Fruit fly (Drosophila melanogaster) whole organism, prepupa: ENCODE data around the gene mRpS11.

Source experiments
- Blimp-1 ChIP-seq: fragments of 200-800 bp; sonication (Bioruptor generic); optimal IDR thresholded peaks from 3 replicates; lab custom pipeline; 2017; ENCODE audit warnings: missing biosample characterization, missing genetic modification characterization, mild to moderate bottlenecking, moderate library complexity, missing genetic modification reagents
- CG10669 ChIP-seq: fragments of 200-800 bp; sonication (Bioruptor generic); optimal IDR thresholded peaks from 3 replicates; lab custom pipeline; 2018; ENCODE audit warnings: missing biosample characterization, mild to moderate bottlenecking, missing genetic modification characterization, moderate library complexity
- CG11294 ChIP-seq: fragments of 200-800 bp; sonication (Bioruptor generic); IDR thresholded peaks from 2 replicates; pipeline ENCODE4 v1.3.6; 2022; ENCODE audit warnings: missing biosample characterization, missing genetic modification characterization
- CG11762 ChIP-seq: fragments of 200-800 bp; sonication (Bioruptor generic); optimal IDR thresholded peaks from 3 replicates; lab custom pipeline; 2016; ENCODE audit warnings: missing biosample characterization, missing genetic modification characterization; ENCODE audit not compliant: insufficient read depth
- CG11902 ChIP-seq: fragments of 200-800 bp; sonication (Bioruptor generic); optimal IDR thresholded peaks from 3 replicates; lab custom pipeline; 2016; ENCODE audit warnings: missing biosample characterization, missing genetic modification characterization
- CG15336 ChIP-seq: fragments of 200-800 bp; sonication (Bioruptor generic); IDR thresholded peaks from 2 replicates; pipeline ENCODE4 v1.3.6; 2022; ENCODE audit warnings: missing biosample characterization, missing genetic modification characterization
- CG1621 ChIP-seq: fragments of 200-800 bp; sonication (Bioruptor generic); optimal IDR thresholded peaks from 3 replicates; lab custom pipeline; 2018; ENCODE audit warnings: missing biosample characterization, mild to moderate bottlenecking, missing genetic modification characterization
- CG3032 ChIP-seq: fragments of 200-800 bp; optimal IDR thresholded peaks from 2 replicates; lab custom pipeline; 2019; ENCODE audit warnings: missing biosample characterization, mild to moderate bottlenecking, missing genetic modification characterization, moderate library complexity
- CG31627 ChIP-seq: fragments of 200-800 bp; sonication (Bioruptor generic); optimal IDR thresholded peaks from 3 replicates; lab custom pipeline; 2016; ENCODE audit warnings: missing biosample characterization, missing genetic modification characterization
- CG32006 ChIP-seq: fragments of 200-800 bp; sonication (Bioruptor generic); optimal IDR thresholded peaks from 3 replicates; lab custom pipeline; 2017; ENCODE audit warnings: missing biosample characterization, mild to moderate bottlenecking, missing genetic modification characterization
- CG34406 ChIP-seq: fragments of 200-800 bp; sonication (Bioruptor generic); optimal IDR thresholded peaks from 3 replicates; lab custom pipeline; 2016; ENCODE audit warnings: missing biosample characterization, missing genetic modification characterization
- CG3919 ChIP-seq: fragments of 200-800 bp; sonication (Bioruptor generic); optimal IDR thresholded peaks from 3 replicates; lab custom pipeline; 2016; ENCODE audit warnings: missing biosample characterization, missing genetic modification characterization
- CG4318 ChIP-seq: fragments of 200-800 bp; sonication (Bioruptor generic); optimal IDR thresholded peaks from 3 replicates; lab custom pipeline; 2017; ENCODE audit warnings: missing biosample characterization, mild to moderate bottlenecking, missing genetic modification characterization
- CG6163 ChIP-seq: fragments of 200-800 bp; sonication (Bioruptor generic); IDR thresholded peaks from 3 replicates; pipeline ENCODE4 v1.3.6; 2022; ENCODE audit warnings: missing biosample characterization, missing genetic modification characterization
- CG6276 ChIP-seq: fragments of 200-800 bp; sonication (Bioruptor generic); optimal IDR thresholded peaks from 2 replicates; lab custom pipeline; 2017; ENCODE audit warnings: missing biosample characterization, mild to moderate bottlenecking, missing genetic modification characterization
- CG6792 ChIP-seq: fragments of 200-800 bp; sonication (Bioruptor generic); optimal IDR thresholded peaks from 3 replicates; lab custom pipeline; 2016; ENCODE audit warnings: missing biosample characterization, missing genetic modification characterization
- CG8319 ChIP-seq: fragments of 200-800 bp; sonication (Bioruptor generic); optimal IDR thresholded peaks from 3 replicates; lab custom pipeline; 2016; ENCODE audit warnings: missing biosample characterization, missing genetic modification characterization
- CG8632 ChIP-seq: fragments of 200-800 bp; sonication (Bioruptor generic); optimal IDR thresholded peaks from 3 replicates; lab custom pipeline; 2016; ENCODE audit warnings: missing biosample characterization, missing genetic modification characterization
- CG9139 ChIP-seq: fragments of 200-800 bp; sonication (Bioruptor generic); optimal IDR thresholded peaks from 3 replicates; lab custom pipeline; 2017; ENCODE audit warnings: missing biosample characterization, mild to moderate bottlenecking, missing genetic modification characterization
- Eip75B ChIP-seq: fragments of 200-800 bp; sonication (Bioruptor generic); optimal IDR thresholded peaks from 3 replicates; lab custom pipeline; 2016; ENCODE audit warnings: missing biosample characterization, missing genetic modification characterization
- Eip78C ChIP-seq: fragments of 200-800 bp; sonication (Bioruptor generic); peaks from one replicate; lab custom pipeline; 2016; ENCODE audit warnings: missing biosample characterization, missing genetic modification characterization
- Ets21C ChIP-seq: fragments of 200-800 bp; sonication (Bioruptor generic); optimal IDR thresholded peaks from 3 replicates; lab custom pipeline; 2016; ENCODE audit warnings: missing biosample characterization, missing genetic modification characterization
- Ets96B ChIP-seq: fragments of 200-800 bp; optimal IDR thresholded peaks from 2 replicates; lab custom pipeline; 2019; ENCODE audit warnings: missing biosample characterization, mild to moderate bottlenecking, missing genetic modification characterization, moderate library complexity
- Gug ChIP-seq: fragments of 200-800 bp; sonication (Bioruptor generic); IDR thresholded peaks from 2 replicates; pipeline ENCODE4 v1.3.6; 2022; ENCODE audit warnings: missing biosample characterization, missing genetic modification characterization
- Hr39 ChIP-seq: fragments of 200-800 bp; sonication (Bioruptor generic); optimal IDR thresholded peaks from 2 replicates; lab custom pipeline; 2016; ENCODE audit warnings: missing biosample characterization, missing genetic modification characterization
- Hr4 ChIP-seq: fragments of 200-800 bp; sonication (Bioruptor generic); optimal IDR thresholded peaks from 3 replicates; lab custom pipeline; 2016; ENCODE audit warnings: missing biosample characterization, missing genetic modification characterization
- Met ChIP-seq: fragments of 200-800 bp; sonication (Bioruptor generic); optimal IDR thresholded peaks from 3 replicates; lab custom pipeline; 2016; ENCODE audit warnings: missing biosample characterization, missing genetic modification characterization
- OdsH ChIP-seq: fragments of 200-800 bp; sonication (Bioruptor generic); optimal IDR thresholded peaks from 3 replicates; lab custom pipeline; 2016; ENCODE audit warnings: missing biosample characterization, missing genetic modification characterization
- Smox ChIP-seq: fragments of 200-800 bp; sonication (Bioruptor generic); optimal IDR thresholded peaks from 3 replicates; lab custom pipeline; 2016; ENCODE audit warnings: missing biosample characterization, missing genetic modification characterization
- Sox102F ChIP-seq: fragments of 200-800 bp; sonication (Bioruptor generic); optimal IDR thresholded peaks from 2 replicates; lab custom pipeline; 2016; ENCODE audit warnings: missing biosample characterization, mild to moderate bottlenecking, missing genetic modification characterization
- Sox14 ChIP-seq: fragments of 200-800 bp; sonication (Bioruptor generic); optimal IDR thresholded peaks from 3 replicates; lab custom pipeline; 2016; ENCODE audit warnings: missing biosample characterization, missing genetic modification characterization
- cyc ChIP-seq: fragments of 200-800 bp; sonication (Bioruptor generic); optimal IDR thresholded peaks from 3 replicates; lab custom pipeline; 2016; ENCODE audit warnings: missing biosample characterization, missing genetic modification characterization
- dac ChIP-seq: fragments of 200-800 bp; sonication (Bioruptor generic); optimal IDR thresholded peaks from 2 replicates; lab custom pipeline; 2017; ENCODE audit warnings: missing biosample characterization, mild to moderate bottlenecking, missing genetic modification characterization
- dsx ChIP-seq: fragments of 200-800 bp; optimal IDR thresholded peaks from 3 replicates; lab custom pipeline; 2019; ENCODE audit warnings: missing biosample characterization, mild to moderate bottlenecking, missing genetic modification characterization, moderate library complexity; ENCODE audit not compliant: poor library complexity, severe bottlenecking
- eg ChIP-seq: fragments of 200-800 bp; sonication (Bioruptor generic); IDR thresholded peaks from 3 replicates; pipeline ENCODE4 v1.3.6; 2022; ENCODE audit warnings: missing biosample characterization, missing genetic modification characterization
- esn ChIP-seq: fragments of 200-800 bp; sonication (Bioruptor generic); optimal IDR thresholded peaks from 2 replicates; lab custom pipeline; 2016; ENCODE audit warnings: missing biosample characterization, mild to moderate bottlenecking, missing genetic modification characterization, moderate library complexity
- fd59A ChIP-seq: fragments of 200-800 bp; sonication (Bioruptor generic); optimal IDR thresholded peaks from 2 replicates; lab custom pipeline; 2017; ENCODE audit warnings: missing biosample characterization, mild to moderate bottlenecking, missing genetic modification characterization, missing genetic modification reagents
- fkh ChIP-seq: fragments of 200-800 bp; sonication (Bioruptor generic); optimal IDR thresholded peaks from 3 replicates; lab custom pipeline; 2017; ENCODE audit warnings: missing biosample characterization, mild to moderate bottlenecking, missing genetic modification characterization, moderate library complexity
- lz ChIP-seq: fragments of 200-800 bp; sonication (Bioruptor generic); optimal IDR thresholded peaks from 3 replicates; lab custom pipeline; 2016; ENCODE audit warnings: missing biosample characterization, missing genetic modification characterization
- net ChIP-seq: fragments of 200-800 bp; sonication (Bioruptor generic); optimal IDR thresholded peaks from 3 replicates; lab custom pipeline; 2016; ENCODE audit warnings: missing biosample characterization, missing genetic modification characterization
- pdm3 ChIP-seq: fragments of 200-800 bp; sonication (Bioruptor generic); optimal IDR thresholded peaks from 3 replicates; lab custom pipeline; 2016; ENCODE audit warnings: missing biosample characterization, missing genetic modification characterization
- salr ChIP-seq, 2 experiments: fragments of 200-800 bp; sonication (Bioruptor generic); optimal IDR thresholded peaks; 3 replicates each; lab custom pipeline; 2016 to 2018; ENCODE audit warnings: missing biosample characterization in 2 of 2, missing genetic modification characterization in 2 of 2, mild to moderate bottlenecking in 1 of 2
- spab ChIP-seq: fragments of 200-800 bp; sonication (Bioruptor generic); optimal IDR thresholded peaks from 2 replicates; lab custom pipeline; 2017; ENCODE audit warnings: missing biosample characterization, mild to moderate bottlenecking, missing genetic modification characterization, missing genetic modification reagents
- ss ChIP-seq, 2 experiments: fragments of 200-800 bp; sonication (Bioruptor generic); optimal IDR thresholded peaks; 2 replicates in 1 of 2; 3 replicates in 1 of 2; lab custom pipeline; 2017 to 2018; ENCODE audit warnings: mild to moderate bottlenecking in 2 of 2, missing biosample characterization in 2 of 2, missing genetic modification characterization in 2 of 2, moderate library complexity in 1 of 2
- svp ChIP-seq: fragments of 200-800 bp; sonication (Bioruptor generic); peaks from one replicate; lab custom pipeline; 2016; ENCODE audit warnings: missing biosample characterization, missing genetic modification characterization
- topi ChIP-seq: fragments of 200-800 bp; sonication (Bioruptor generic); optimal IDR thresholded peaks from 3 replicates; lab custom pipeline; 2016; ENCODE audit warnings: missing biosample characterization, missing genetic modification characterization

Gene mRpS11

DNA sequence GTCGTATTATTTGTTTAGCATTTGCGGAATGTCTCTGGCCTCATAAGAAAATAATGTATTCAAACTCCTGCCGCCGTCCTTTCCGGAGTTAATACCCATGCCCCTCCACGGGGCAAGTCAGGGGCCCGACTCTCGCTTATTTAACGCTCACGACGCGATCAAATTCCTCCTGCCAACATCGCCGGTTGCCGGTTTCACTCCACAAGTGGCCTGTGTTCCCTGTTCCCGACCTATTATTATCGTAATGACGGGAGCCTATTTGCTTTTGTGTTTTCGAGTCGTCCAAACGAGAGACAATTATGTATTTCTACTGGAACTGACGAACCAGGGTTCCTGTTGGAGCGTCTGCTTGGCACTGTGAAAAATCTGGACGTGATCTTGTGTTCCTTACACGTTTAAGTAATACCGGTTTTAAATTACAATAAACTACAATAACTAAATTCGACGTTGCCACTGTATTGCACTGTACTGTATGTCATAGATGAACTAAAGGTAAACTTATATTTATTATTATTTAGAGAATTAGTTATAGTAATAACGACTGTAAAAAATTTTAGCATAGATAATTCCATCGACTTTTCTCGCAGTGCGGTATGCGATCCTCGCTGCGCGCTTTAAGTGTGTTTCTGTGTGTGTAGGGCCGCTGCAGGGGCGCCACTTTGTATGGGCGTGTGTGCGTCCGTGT lies 19.9 kb upstream of the mRpS11 start (continued):
- TF ChIP-seq Ets21C (GFP tag; lab: Kevin White, UChicago) = peak; percentile 17
- peak; percentile 16 for TF ChIP-seq CG11902
- peak; percentile 70 for TF ChIP-seq Smox (GFP tag; lab: Kevin White, UChicago)
- peak; percentile 61 for TF ChIP-seq CG11762 (GFP tag; lab: Kevin White, UChicago)
- peak; percentile 78 for TF ChIP-seq spab (GFP tag; lab: Kevin White, UChicago)
- peak; percentile 41 for TF ChIP-seq Hr4 (GFP tag; lab: Kevin White, UChicago)
- 0 out of 3 replicates have a peak, but pooled peaks have one; percentile 9 for TF ChIP-seq eg
- TF ChIP-seq CG6163 (GFP tag; lab: Robert Waterston, UW) = peak; percentile 57; the same call in 2 of the 3 replicates
- TF ChIP-seq CG34406 (GFP tag; lab: Kevin White, UChicago) = peak; percentile 67
- TF ChIP-seq esn (GFP tag; lab: Kevin White, UChicago) = peak; percentile 78
- peak; percentile 76 for TF ChIP-seq CG6792 (GFP tag; lab: Kevin White, UChicago)
- TF ChIP-seq CG1621 = peak; percentile 77
- peak; percentile 72 for TF ChIP-seq CG9139 (GFP tag; lab: Kevin White, UChicago)
- peak; percentile 34; the same call in 1 of the 2 replicates for TF ChIP-seq CG15336 (GFP tag; lab: Robert Waterston, UW)
- peak; percentile 47 for TF ChIP-seq CG31627 (GFP tag; lab: Kevin White, UChicago)
- TF ChIP-seq Hr39 (GFP tag; lab: Kevin White, UChicago) = peak; percentile 49
- TF ChIP-seq Eip78C (GFP tag; lab: Kevin White, UChicago) = peak; percentile 96
- peak; percentile 62 for TF ChIP-seq cyc
- peak; percentile 79 for TF ChIP-seq CG3919 (GFP tag; lab: Kevin White, UChicago)
- peak; percentile 79 for TF ChIP-seq Sox102F (GFP tag; lab: Kevin White, UChicago)
- peak; percentile 86 for TF ChIP-seq Ets96B (tag; lab: Kevin White, UChicago)
- peak; percentile 35; the same call in 1 of the 2 replicates for TF ChIP-seq Gug (GFP tag; lab: Robert Waterston, UW)
- peak; percentile 62 for TF ChIP-seq net (GFP tag; lab: Kevin White, UChicago)
- peak; percentile 11 for TF ChIP-seq CG6276
- peak; percentile 82 for TF ChIP-seq Met (GFP tag; lab: Kevin White, UChicago)
- TF ChIP-seq Sox14 (GFP tag; lab: Kevin White, UChicago) = peak; percentile 63
- peak; percentile 84 for TF ChIP-seq CG10669 (GFP tag; lab: Kevin White, UChicago)
- TF ChIP-seq CG3032 (tag; lab: Kevin White, UChicago) = peak; percentile 90

DNA sequence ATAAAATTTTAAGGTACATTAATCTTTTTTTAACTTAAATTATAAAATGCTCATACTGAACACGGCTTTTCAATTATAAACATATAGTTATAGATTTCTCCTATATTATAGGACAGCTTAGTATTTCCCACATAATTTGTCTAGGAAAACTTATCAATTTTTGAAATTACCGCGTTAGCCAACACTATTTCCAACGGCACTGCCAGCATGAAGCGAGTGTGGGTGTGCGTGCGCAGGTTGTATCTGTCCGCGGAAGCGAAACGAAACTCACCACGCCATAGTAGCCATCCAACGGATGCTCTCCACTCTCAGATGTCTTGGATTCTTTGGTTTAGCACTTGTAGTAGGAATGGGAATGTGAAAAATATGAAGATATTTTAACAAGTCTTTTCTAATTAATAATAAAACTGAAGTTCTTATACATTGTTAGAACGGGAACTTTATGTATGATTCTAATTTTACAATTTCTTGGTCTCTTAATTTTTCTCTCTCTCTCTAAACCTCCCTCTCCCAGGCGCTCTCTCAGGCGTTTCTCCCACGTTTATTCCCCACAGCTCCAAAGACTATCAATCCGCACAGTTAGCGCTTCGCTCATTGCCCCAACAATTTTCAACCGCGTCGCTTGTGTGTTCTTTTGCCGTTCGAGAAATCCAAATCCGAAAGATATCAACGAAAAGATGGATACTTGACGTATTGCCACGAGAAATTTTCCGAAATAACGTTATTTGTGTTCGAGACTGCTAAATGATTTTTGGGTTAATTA lies 18.9 kb upstream of the mRpS11 start, which contains the start of gene Dad:
TSS of gene Dad (plus strand) at position 593 of the 763 bp plus-strand sequence.
- TF ChIP-seq CG11294 (GFP tag; lab: Robert Waterston, UW) = no peak
- TF ChIP-seq net (GFP tag; lab: Kevin White, UChicago) = peak; percentile 0
- peak; percentile 57 for TF ChIP-seq lz (GFP tag; lab: Kevin White, UChicago)
- TF ChIP-seq salr (GFP tag; optimal IDR thresholded peaks at IDR 0.05; lab: Kevin White, UChicago) = no peak
- TF ChIP-seq Hr4 (GFP tag; lab: Kevin White, UChicago) = no peak
- TF ChIP-seq Sox14 (GFP tag; lab: Kevin White, UChicago) = peak; percentile 26
- TF ChIP-seq CG31627 (GFP tag; lab: Kevin White, UChicago) = peak; percentile 19
- TF ChIP-seq CG9139 (GFP tag; lab: Kevin White, UChicago) = peak; percentile 50
- no peak for TF ChIP-seq CG32006 (GFP tag; lab: Kevin White, UChicago)
- TF ChIP-seq topi = peak; percentile 67
- peak; percentile 13 for TF ChIP-seq pdm3 (GFP tag; lab: Kevin White, UChicago)
- TF ChIP-seq CG6276 = no peak
- peak; percentile 22 for TF ChIP-seq CG6792 (GFP tag; lab: Kevin White, UChicago)
- no peak for TF ChIP-seq dac
- TF ChIP-seq Met (GFP tag; lab: Kevin White, UChicago) = peak; percentile 63
- TF ChIP-seq Eip75B = peak; percentile 16
- peak; percentile 82 for TF ChIP-seq svp
- TF ChIP-seq fkh (GFP tag; lab: Kevin White, UChicago) = no peak
- peak; percentile 11 for TF ChIP-seq Ets21C (GFP tag; lab: Kevin White, UChicago)
- TF ChIP-seq fd59A (GFP tag; lab: Kevin White, UChicago) = no peak
- TF ChIP-seq ss (GFP tag; optimal IDR thresholded peaks at IDR 0.05; lab: Kevin White, UChicago) = peak; percentile 8 to 39
- TF ChIP-seq CG4318 = no peak
- TF ChIP-seq CG8632 (GFP tag; lab: Kevin White, UChicago) = peak; percentile 28
- TF ChIP-seq OdsH (GFP tag; lab: Kevin White, UChicago) = peak; percentile 29
- TF ChIP-seq dsx (GFP tag; lab: Kevin White, UChicago) = peak; percentile 36
- no peak for TF ChIP-seq spab (GFP tag; lab: Kevin White, UChicago)
- peak; percentile 6 for TF ChIP-seq Blimp-1 (GFP tag; lab: Kevin White, UChicago)
- TF ChIP-seq CG8319 (GFP tag; lab: Kevin White, UChicago) = no peak
